Worm (Caenorhabditis elegans) whole organism, mixed stage, embryonic: ENCODE results near the gene emb-30.

Experiments
- M03D4.4 ChIP-seq: sonication (generic microtip); optimal IDR thresholded peaks from 2 replicates; lab custom pipeline; 2017; ENCODE audit warnings: mild to moderate bottlenecking, missing genetic modification characterization, missing compliant biosample characterization
- bed-3 ChIP-seq: fragments of 200-800 bp; sonication (Bioruptor generic); optimal IDR thresholded peaks from 3 replicates; lab custom pipeline; 2018; ENCODE audit warnings: mild to moderate bottlenecking, missing genetic modification characterization, moderate library complexity, missing compliant biosample characterization
- ceh-39 ChIP-seq: fragments of 150-350 bp; optimal IDR thresholded peaks from 2 replicates; lab custom pipeline; 2014; ENCODE audit warnings: missing biosample characterization, missing genetic modification characterization
- ceh-83 ChIP-seq: fragments of 200-800 bp; sonication (Bioruptor generic); optimal IDR thresholded peaks from 2 replicates; lab custom pipeline; 2018; ENCODE audit warnings: mild to moderate bottlenecking, missing genetic modification characterization, missing compliant biosample characterization
- ces-1 ChIP-seq: fragments of 150-350 bp; optimal IDR thresholded peaks from 2 replicates; lab custom pipeline; 2014; ENCODE audit warnings: missing biosample characterization, missing genetic modification reagents, missing genetic modification characterization
- cnd-1 ChIP-seq: fragments of 200-800 bp; sonication (Bioruptor generic); optimal IDR thresholded peaks from 2 replicates; lab custom pipeline; 2018; ENCODE audit warnings: mild to moderate bottlenecking, missing genetic modification characterization, missing compliant biosample characterization
- drap-1 ChIP-seq: fragments of 200-800 bp; sonication (Bioruptor generic); optimal IDR thresholded peaks from 3 replicates; lab custom pipeline; 2018; ENCODE audit warnings: mild to moderate bottlenecking, missing genetic modification characterization, missing compliant biosample characterization
- elt-1 ChIP-seq: sonication (generic microtip); optimal IDR thresholded peaks from 2 replicates; lab custom pipeline; 2017; ENCODE audit warnings: missing genetic modification characterization, mild to moderate bottlenecking, missing compliant biosample characterization, antibody characterized with exemption, moderate library complexity, borderline replicate concordance; ENCODE audit not compliant: insufficient read depth
- ham-2 ChIP-seq: fragments of 200-800 bp; sonication (Bioruptor generic); optimal IDR thresholded peaks from 2 replicates; lab custom pipeline; 2018; ENCODE audit warnings: mild to moderate bottlenecking, missing genetic modification characterization, missing compliant biosample characterization
- hlh-1 ChIP-seq: fragments of 150-350 bp; optimal IDR thresholded peaks from 2 replicates; lab custom pipeline; 2014; ENCODE audit warnings: missing biosample characterization, missing genetic modification reagents, missing genetic modification characterization
- lin-13 ChIP-seq: fragments of 150-350 bp; optimal IDR thresholded peaks from 2 replicates; lab custom pipeline; 2014; ENCODE audit warnings: missing biosample characterization, missing genetic modification characterization
- lin-32 ChIP-seq: fragments of 200-800 bp; sonication (Bioruptor generic); optimal IDR thresholded peaks from 2 replicates; lab custom pipeline; 2018; ENCODE audit warnings: mild to moderate bottlenecking, missing genetic modification characterization, missing compliant biosample characterization
- lsy-2 ChIP-seq: fragments of 150-350 bp; optimal IDR thresholded peaks from 2 replicates; lab custom pipeline; 2014; ENCODE audit warnings: missing biosample characterization, missing genetic modification characterization
- mep-1 ChIP-seq: fragments of 150-350 bp; optimal IDR thresholded peaks from 2 replicates; lab custom pipeline; 2017; ENCODE audit warnings: missing biosample characterization, missing genetic modification reagents, missing genetic modification characterization, inconsistent platforms
- mls-2 ChIP-seq: sonication (generic microtip); optimal IDR thresholded peaks from 2 replicates; lab custom pipeline; 2016; ENCODE audit warnings: mild to moderate bottlenecking, missing genetic modification characterization, moderate library complexity, missing compliant biosample characterization
- nhr-12 ChIP-seq: fragments of 150-350 bp; optimal IDR thresholded peaks from 2 replicates; lab custom pipeline; 2014; ENCODE audit warnings: missing biosample characterization, missing genetic modification characterization
- nhr-2 ChIP-seq: fragments of 150-350 bp; optimal IDR thresholded peaks from 2 replicates; lab custom pipeline; 2014; ENCODE audit warnings: missing biosample characterization, missing genetic modification characterization
- nhr-237 ChIP-seq: fragments of 150-350 bp; optimal IDR thresholded peaks from 2 replicates; lab custom pipeline; 2014; ENCODE audit warnings: missing biosample characterization, missing genetic modification characterization
- nhr-28 ChIP-seq: fragments of 150-350 bp; optimal IDR thresholded peaks from 2 replicates; lab custom pipeline; 2014; ENCODE audit warnings: missing biosample characterization, missing genetic modification characterization
- nhr-76 ChIP-seq: sonication (generic microtip); optimal IDR thresholded peaks from 2 replicates; lab custom pipeline; 2017; ENCODE audit warnings: missing biosample characterization, missing genetic modification characterization
- pha-4 ChIP-seq: fragments of 150-350 bp; optimal IDR thresholded peaks from 2 replicates; lab custom pipeline; 2018; ENCODE audit warnings: missing biosample characterization, missing genetic modification reagents, missing genetic modification characterization
- sem-2 ChIP-seq: fragments of 200-800 bp; sonication (Bioruptor generic); optimal IDR thresholded peaks from 2 replicates; lab custom pipeline; 2018; ENCODE audit warnings: mild to moderate bottlenecking, missing genetic modification characterization, missing compliant biosample characterization
- snpc-4 ChIP-seq: fragments of 150-350 bp; optimal IDR thresholded peaks from 2 replicates; lab custom pipeline; 2014; ENCODE audit warnings: missing biosample characterization, missing genetic modification characterization
- sptf-1 ChIP-seq: sonication (generic microtip); optimal IDR thresholded peaks from 2 replicates; lab custom pipeline; 2017; ENCODE audit warnings: mild to moderate bottlenecking, missing genetic modification characterization, moderate library complexity, missing compliant biosample characterization
- tbx-8 ChIP-seq: fragments of 200-800 bp; sonication (Bioruptor generic); optimal IDR thresholded peaks from 2 replicates; lab custom pipeline; 2018; ENCODE audit warnings: mild to moderate bottlenecking, missing genetic modification characterization, moderate library complexity, missing compliant biosample characterization
- unc-120 ChIP-seq: sonication (generic microtip); optimal IDR thresholded peaks from 2 replicates; lab custom pipeline; 2017; ENCODE audit warnings: missing genetic modification characterization, missing compliant biosample characterization; ENCODE audit not compliant: poor library complexity, severe bottlenecking
- unc-62 ChIP-seq: fragments of 150-350 bp; optimal IDR thresholded peaks from 2 replicates; lab custom pipeline; 2014; ENCODE audit warnings: missing biosample characterization, missing genetic modification reagents, missing genetic modification characterization
- zip-8 ChIP-seq: fragments of 150-350 bp; optimal IDR thresholded peaks from 2 replicates; lab custom pipeline; 2014; ENCODE audit warnings: missing biosample characterization, missing genetic modification characterization
- ztf-11 ChIP-seq: fragments of 150-350 bp; optimal IDR thresholded peaks from 2 replicates; lab custom pipeline; 2014; ENCODE audit warnings: missing biosample characterization, missing genetic modification characterization

Gene emb-30

DNA sequence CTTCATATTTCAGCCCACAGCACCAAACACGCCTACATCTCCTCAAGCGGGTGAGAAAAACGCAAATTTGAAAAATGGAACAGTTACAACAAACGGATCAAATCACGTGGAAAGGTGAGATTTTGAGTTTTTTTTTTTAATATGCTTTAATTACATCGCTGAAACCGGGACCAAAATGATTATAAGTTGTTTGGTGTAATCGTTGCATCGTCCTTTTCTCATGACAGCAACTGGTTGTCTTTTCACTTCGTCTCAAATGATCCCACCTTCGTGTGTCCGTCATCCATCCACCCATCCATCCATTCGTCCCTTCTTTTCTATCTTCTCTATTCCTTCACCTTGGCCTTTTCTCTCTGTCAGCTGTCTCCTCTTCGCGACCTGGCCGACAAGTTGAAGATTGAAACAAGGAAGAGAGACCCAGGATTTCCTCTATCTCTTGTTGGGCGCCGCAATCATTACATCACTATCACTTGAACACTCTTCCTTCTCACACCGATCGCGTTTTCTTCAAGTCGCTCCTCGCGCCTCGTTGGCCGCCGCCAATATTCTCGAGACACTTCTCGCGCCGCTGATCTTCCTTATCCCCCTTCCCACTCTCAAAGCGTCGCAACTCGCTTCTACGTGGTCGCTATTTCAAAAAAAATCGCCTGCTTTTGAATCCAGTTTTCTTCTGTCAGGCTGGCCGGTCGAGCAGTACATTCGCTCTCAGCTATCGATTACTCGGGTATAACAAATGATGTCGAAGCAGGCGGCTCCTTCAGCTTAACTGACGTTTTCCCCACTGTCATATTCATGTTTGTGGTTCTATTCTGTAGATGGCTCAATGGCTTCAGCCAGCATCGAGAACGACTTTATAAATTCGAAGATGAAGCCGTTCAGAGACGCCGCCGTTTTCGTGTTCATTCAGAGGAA, 16.2 kb upstream of the emb-30 start:
- TF ChIP-seq nhr-12 (no peak), hlh-1 (tag; lab: Kevin White, UChicago) (peak; percentile 88), unc-62 (GFP tag; lab: Kevin White, UChicago) (peak; percentile 89), unc-120 (peak; percentile 57)

DNA sequence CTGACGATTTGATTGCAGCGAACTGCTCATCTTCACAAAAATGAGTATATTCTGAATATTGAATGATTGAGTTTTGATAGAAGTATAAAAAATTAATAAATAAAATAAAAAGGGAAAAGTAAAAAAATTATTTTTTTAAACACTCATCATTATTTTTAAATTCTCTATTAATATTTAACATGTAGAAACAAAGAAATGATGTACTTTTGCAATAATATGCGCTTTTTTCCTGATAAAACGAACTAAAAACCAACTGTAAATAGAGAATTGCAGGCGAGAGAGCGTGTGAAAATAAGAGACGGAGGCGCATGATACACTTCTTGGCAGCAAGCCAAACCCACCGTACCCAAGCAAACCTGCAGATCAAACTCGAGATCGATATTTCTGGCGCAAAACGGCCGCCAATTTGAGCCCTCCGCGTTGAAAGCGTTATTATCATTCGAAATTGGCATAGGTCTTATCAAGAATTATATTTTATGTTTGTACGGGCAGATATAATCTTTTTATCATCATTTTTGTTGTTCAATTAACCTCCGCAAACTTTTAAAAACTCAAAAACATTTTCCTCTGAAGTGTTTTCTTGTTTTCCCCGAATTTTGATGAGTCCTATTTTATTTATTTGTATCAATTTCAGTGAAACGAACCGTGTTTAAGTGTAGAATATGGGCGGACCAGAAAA, 14.9 kb upstream of the emb-30 start, which contains the start of the genes rheb-1 and spk-1:
TSS of gene rheb-1 (minus strand) at position 51 of the 679 bp plus-strand sequence.
TSS of gene spk-1 (plus strand) at position 629 of the 679 bp plus-strand sequence.
- TF ChIP-seq cnd-1 (tag; lab: Kevin White, UChicago) = peak; percentile 18
- no peak for TF ChIP-seq nhr-12
- TF ChIP-seq mls-2 = peak; percentile 36
- TF ChIP-seq ceh-39 (tag; lab: Kevin White, UChicago) = peak; percentile 98
- TF ChIP-seq sem-2 (GFP tag; lab: Kevin White, UChicago) = no peak
- TF ChIP-seq drap-1 (GFP tag; lab: Kevin White, UChicago) = peak; percentile 28
- peak; percentile 96 for TF ChIP-seq lsy-2 (tag; lab: Kevin White, UChicago)
- no peak for TF ChIP-seq zip-8
- TF ChIP-seq lin-13 (tag; lab: Kevin White, UChicago) = peak; percentile 40
- peak; percentile 81 for TF ChIP-seq pha-4 (tag; lab: Kevin White, UChicago)
- peak; percentile 30 for TF ChIP-seq unc-62 (GFP tag; lab: Kevin White, UChicago)
- TF ChIP-seq ham-2 (GFP tag; lab: Kevin White, UChicago) = no peak
- TF ChIP-seq sptf-1 (tag; lab: Kevin White, UChicago) = peak; percentile 69
- TF ChIP-seq nhr-237 = peak; percentile 7
- TF ChIP-seq mep-1 = peak; percentile 79
- TF ChIP-seq hlh-1 (tag; lab: Kevin White, UChicago) = peak; percentile 3
- TF ChIP-seq nhr-2 (tag; lab: Kevin White, UChicago) = peak; percentile 2
- TF ChIP-seq unc-120 = peak; percentile 50
- no peak for TF ChIP-seq nhr-28 (tag; lab: Kevin White, UChicago)
- no peak for TF ChIP-seq nhr-76
- TF ChIP-seq ces-1 = peak; percentile 45

DNA sequence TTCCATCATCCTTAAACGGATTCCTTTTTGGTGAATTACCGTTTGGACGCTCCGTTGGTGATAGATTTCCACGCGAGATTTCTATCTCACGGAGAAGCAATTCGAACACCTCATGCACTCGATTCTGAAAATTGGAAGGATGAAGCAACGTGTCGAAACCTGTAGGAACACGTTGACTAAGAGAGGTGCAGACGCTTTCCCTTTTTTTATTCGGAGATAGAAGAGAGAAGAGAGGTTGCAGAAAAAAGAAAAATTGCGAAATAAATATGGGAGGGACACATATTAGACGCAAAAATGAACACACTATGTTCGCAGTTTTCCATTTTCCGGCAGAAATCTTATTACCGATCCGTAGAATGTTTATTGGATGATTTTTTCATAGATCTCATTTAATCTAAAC, 13.5 kb upstream of the emb-30 start:
- TF ChIP-seq hlh-1 (tag; lab: Kevin White, UChicago) (no peak), snpc-4 (tag; lab: Kevin White, UChicago) (no peak), drap-1 (GFP tag; lab: Kevin White, UChicago) (no peak), lsy-2 (tag; lab: Kevin White, UChicago) (no peak), nhr-237 (no peak), M03D4.4 (tag; lab: Kevin White, UChicago) (no peak), ces-1 (no peak), ztf-11 (tag; lab: Kevin White, UChicago) (no peak), ham-2 (GFP tag; lab: Kevin White, UChicago) (no peak), nhr-2 (tag; lab: Kevin White, UChicago) (no peak), elt-1 (no peak), nhr-28 (tag; lab: Kevin White, UChicago) (no peak), zip-8 (no peak), sem-2 (GFP tag; lab: Kevin White, UChicago) (no peak), unc-62 (GFP tag; lab: Kevin White, UChicago) (no peak), cnd-1 (tag; lab: Kevin White, UChicago) (no peak), ceh-39 (tag; lab: Kevin White, UChicago) (no peak), tbx-8 (GFP tag; lab: Kevin White, UChicago) (no peak), lin-32 (GFP tag; lab: Kevin White, UChicago) (no peak)

DNA sequence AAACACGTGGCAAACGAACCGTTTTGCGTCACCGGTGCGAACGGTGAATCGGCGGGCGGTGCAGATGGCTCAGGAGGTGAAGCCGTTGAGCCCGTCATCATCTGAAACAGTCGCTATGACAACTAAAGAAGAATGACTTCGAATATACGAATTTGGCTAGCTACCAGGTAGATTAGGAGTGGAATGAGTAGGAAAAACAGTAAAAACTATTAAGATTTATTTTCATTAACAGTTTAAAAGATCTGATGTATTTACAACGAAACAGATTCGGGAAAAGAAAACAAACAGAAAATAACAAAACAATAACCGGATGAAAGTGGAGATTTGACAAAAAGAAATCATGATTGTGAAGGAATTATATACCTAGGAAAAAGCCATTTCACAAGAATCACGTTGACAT, 12.7 kb upstream of the emb-30 start, which contains the start of gene F54C8.7:
TSS of gene F54C8.7 (minus strand) at position 101 of the 400 bp plus-strand sequence.
- TF ChIP-seq ztf-11 (tag; lab: Kevin White, UChicago) = no peak
- no peak for TF ChIP-seq bed-3 (GFP tag; lab: Kevin White, UChicago)
- TF ChIP-seq nhr-12 = no peak
- no peak for TF ChIP-seq zip-8
- no peak for TF ChIP-seq nhr-28 (tag; lab: Kevin White, UChicago)
- no peak for TF ChIP-seq ceh-83 (GFP tag; lab: Kevin White, UChicago)
- TF ChIP-seq unc-120 = no peak
- TF ChIP-seq mep-1 = no peak
- no peak for TF ChIP-seq hlh-1 (tag; lab: Kevin White, UChicago)
- TF ChIP-seq, all 35 proteins: peak for 0
